Worm (Caenorhabditis elegans) whole organism, L1 larva: ENCODE measurements around the gene nucl-1.

ENCODE experiments used
- alr-1 ChIP-seq: fragments of 200-800 bp; sonication (Bioruptor generic); optimal IDR thresholded peaks from 2 replicates; lab custom pipeline; 2018; ENCODE audit warnings: borderline replicate concordance, mild to moderate bottlenecking, missing genetic modification characterization, missing compliant biosample characterization
- aly-2 ChIP-seq: fragments of 150-350 bp; optimal IDR thresholded peaks from 2 replicates; lab custom pipeline; 2014; ENCODE audit warnings: missing biosample characterization, missing genetic modification characterization
- ceh-8 ChIP-seq: fragments of 200-800 bp; sonication (Bioruptor generic); optimal IDR thresholded peaks from 2 replicates; lab custom pipeline; 2018; ENCODE audit warnings: mild to moderate bottlenecking, missing genetic modification characterization, moderate library complexity, missing compliant biosample characterization
- ces-1 ChIP-seq: fragments of 150-350 bp; optimal IDR thresholded peaks from 2 replicates; lab custom pipeline; 2014; ENCODE audit warnings: missing biosample characterization, missing genetic modification reagents, missing genetic modification characterization
- egl-13 ChIP-seq: sonication (generic microtip); optimal IDR thresholded peaks from 2 replicates; lab custom pipeline; 2016; ENCODE audit warnings: missing genotype, missing genetic modification reagents, missing genetic modification characterization, missing compliant biosample characterization
- mep-1 ChIP-seq: fragments of 150-350 bp; optimal IDR thresholded peaks from 2 replicates; lab custom pipeline; 2014; ENCODE audit warnings: missing biosample characterization, missing genetic modification characterization
- pag-3 ChIP-seq: sonication (generic microtip); optimal IDR thresholded peaks from 2 replicates; lab custom pipeline; 2017; ENCODE audit warnings: missing genetic modification characterization, mild to moderate bottlenecking, missing compliant biosample characterization, antibody characterized with exemption, borderline replicate concordance; ENCODE audit not compliant: insufficient read depth
- unc-62 ChIP-seq: fragments of 150-350 bp; optimal IDR thresholded peaks from 2 replicates; lab custom pipeline; 2014; ENCODE audit warnings: missing biosample characterization, missing genetic modification reagents, missing genetic modification characterization
- ztf-4 ChIP-seq: fragments of 150-350 bp; optimal IDR thresholded peaks from 2 replicates; lab custom pipeline; 2014; ENCODE audit warnings: missing biosample characterization, missing genetic modification characterization

ce11 chrIV:8291232-8291631 is 1.9 kb upstream of the nucl-1 start, which contains the start of gene K07H8.2:
- TF ChIP-seq alr-1 (tag; lab: Kevin White, UChicago) (no peak), unc-62 (GFP tag; lab: Kevin White, UChicago) (no peak), ztf-4 (tag; lab: Kevin White, UChicago) (no peak), pag-3 (tag; lab: Kevin White, UChicago) (no peak), aly-2 (tag; lab: Kevin White, UChicago) (no peak), egl-13 (tag; lab: Kevin White, UChicago) (no peak), mep-1 (tag; lab: Kevin White, UChicago) (no peak), ceh-8 (GFP tag; lab: Kevin White, UChicago) (no peak), ces-1 (no peak)
